Worm (Caenorhabditis elegans) whole organism, L3 larva: ENCODE results near the gene dcaf-13.

Source experiments
- R02D3.7 ChIP-seq: fragments of 150-350 bp; optimal IDR thresholded peaks from 2 replicates; lab custom pipeline; 2014; ENCODE audit warnings: missing biosample characterization, missing genetic modification characterization
- ZK546.5 ChIP-seq: sonication (generic microtip); optimal IDR thresholded peaks from 2 replicates; lab custom pipeline; 2017; ENCODE audit warnings: missing biosample characterization, missing genetic modification characterization
- aly-2 ChIP-seq: fragments of 150-350 bp; optimal IDR thresholded peaks from 2 replicates; lab custom pipeline; 2014; ENCODE audit warnings: missing biosample characterization, missing genetic modification characterization
- ama-1 ChIP-seq: fragments of 150-350 bp; optimal IDR thresholded peaks from 2 replicates; lab custom pipeline; 2018
- ceh-16 ChIP-seq: sonication (generic microtip); optimal IDR thresholded peaks from 2 replicates; lab custom pipeline; 2017; ENCODE audit warnings: missing biosample characterization, missing genetic modification characterization
- ceh-28 ChIP-seq: fragments of 150-350 bp; optimal IDR thresholded peaks from 2 replicates; lab custom pipeline; 2014; ENCODE audit warnings: missing biosample characterization, missing genetic modification reagents, missing genetic modification characterization
- ceh-82 ChIP-seq: fragments of 150-350 bp; optimal IDR thresholded peaks from 2 replicates; lab custom pipeline; 2014; ENCODE audit warnings: missing biosample characterization, missing genetic modification characterization
- ceh-9 ChIP-seq: sonication (generic microtip); optimal IDR thresholded peaks from 2 replicates; lab custom pipeline; 2018; ENCODE audit warnings: missing biosample characterization, missing genetic modification characterization
- daf-12 ChIP-seq: fragments of 150-350 bp; optimal IDR thresholded peaks from 2 replicates; lab custom pipeline; 2014; ENCODE audit warnings: missing biosample characterization, missing genetic modification reagents, missing genetic modification characterization
- egl-27 ChIP-seq: sonication (generic microtip); optimal IDR thresholded peaks from 4 replicates; lab custom pipeline; 2017; ENCODE audit warnings: missing biosample characterization, missing genetic modification reagents, missing genetic modification characterization
- egl-5 ChIP-seq: fragments of 150-350 bp; optimal IDR thresholded peaks from 2 replicates; lab custom pipeline; 2017; ENCODE audit warnings: missing biosample characterization, missing genetic modification reagents, missing genetic modification characterization, inconsistent platforms
- elt-1 ChIP-seq: fragments of 150-350 bp; optimal IDR thresholded peaks from 2 replicates; lab custom pipeline; 2014; ENCODE audit warnings: missing biosample characterization, missing genetic modification characterization
- elt-2 ChIP-seq: sonication (generic microtip); optimal IDR thresholded peaks from 2 replicates; lab custom pipeline; 2016; ENCODE audit warnings: missing genetic modification reagents, mild to moderate bottlenecking, missing genetic modification characterization, missing compliant biosample characterization
- elt-3 ChIP-seq, 3 experiments: fragments of 150-350 bp in 1 of 3; sonication (generic microtip) in 2 of 3; optimal IDR thresholded peaks; 2 replicates in 2 of 3; 4 replicates in 1 of 3; lab custom pipeline; 2014 to 2017; ENCODE audit warnings: missing biosample characterization in 3 of 3, missing genetic modification characterization in 3 of 3
- eor-1 ChIP-seq, 2 experiments: fragments of 150-350 bp; optimal IDR thresholded peaks; 2 replicates each; lab custom pipeline; 2014 to 2018; ENCODE audit warnings: missing biosample characterization in 2 of 2, missing genetic modification characterization in 2 of 2
- fkh-10 ChIP-seq: sonication (generic microtip); optimal IDR thresholded peaks from 2 replicates; lab custom pipeline; 2017; ENCODE audit warnings: missing biosample characterization, missing genetic modification reagents, missing genetic modification characterization
- fkh-2 ChIP-seq: fragments of 150-350 bp; optimal IDR thresholded peaks from 2 replicates; lab custom pipeline; 2014; ENCODE audit warnings: missing biosample characterization, missing genetic modification reagents, missing genetic modification characterization
- fos-1 ChIP-seq: fragments of 150-350 bp; optimal IDR thresholded peaks from 2 replicates; lab custom pipeline; 2014; ENCODE audit warnings: missing biosample characterization, missing genetic modification characterization
- jun-1 ChIP-seq: fragments of 150-350 bp; optimal IDR thresholded peaks from 2 replicates; lab custom pipeline; 2014; ENCODE audit warnings: missing biosample characterization, missing genetic modification reagents, missing genetic modification characterization
- lin-15B ChIP-seq: fragments of 150-350 bp; optimal IDR thresholded peaks from 2 replicates; lab custom pipeline; 2014; ENCODE audit warnings: missing biosample characterization, missing genetic modification characterization
- lin-39 ChIP-seq: fragments of 150-350 bp; optimal IDR thresholded peaks from 2 replicates; lab custom pipeline; 2018; ENCODE audit warnings: missing biosample characterization, missing genetic modification reagents, missing genetic modification characterization
- lsy-12 ChIP-seq: sonication (generic microtip); optimal IDR thresholded peaks from 2 replicates; lab custom pipeline; 2016; ENCODE audit warnings: mild to moderate bottlenecking, missing genetic modification characterization, missing compliant biosample characterization
- mdl-1 ChIP-seq: fragments of 150-350 bp; optimal IDR thresholded peaks from 2 replicates; lab custom pipeline; 2014; ENCODE audit warnings: missing biosample characterization, missing genetic modification characterization
- mml-1 ChIP-seq: fragments of 150-350 bp; sonication (generic microtip); optimal IDR thresholded peaks from 3 replicates; lab custom pipeline; 2014; ENCODE audit warnings: missing biosample characterization, missing genetic modification characterization
- nfya-1 ChIP-seq: sonication (generic microtip); optimal IDR thresholded peaks from 2 replicates; lab custom pipeline; 2017; ENCODE audit warnings: missing genetic modification characterization, mild to moderate bottlenecking, missing compliant biosample characterization, antibody characterized with exemption, moderate library complexity; ENCODE audit not compliant: insufficient read depth
- nhr-11 ChIP-seq: fragments of 150-350 bp; optimal IDR thresholded peaks from 2 replicates; lab custom pipeline; 2014; ENCODE audit warnings: missing biosample characterization, missing genetic modification characterization
- nhr-12 ChIP-seq: fragments of 150-350 bp; optimal IDR thresholded peaks from 2 replicates; lab custom pipeline; 2014; ENCODE audit warnings: missing biosample characterization, missing genetic modification characterization
- nhr-23 ChIP-seq: fragments of 150-350 bp; optimal IDR thresholded peaks from 2 replicates; lab custom pipeline; 2014; ENCODE audit warnings: missing biosample characterization, missing genetic modification reagents, missing genetic modification characterization
- nhr-237 ChIP-seq: fragments of 150-350 bp; optimal IDR thresholded peaks from 2 replicates; lab custom pipeline; 2014; ENCODE audit warnings: missing biosample characterization, missing genetic modification characterization
- nhr-25 ChIP-seq: sonication (generic microtip); optimal IDR thresholded peaks from 2 replicates; lab custom pipeline; 2017; ENCODE audit warnings: missing biosample characterization, missing genetic modification characterization
- nhr-28 ChIP-seq: fragments of 150-350 bp; optimal IDR thresholded peaks from 2 replicates; lab custom pipeline; 2014; ENCODE audit warnings: missing biosample characterization, missing genetic modification characterization
- nhr-43 ChIP-seq: sonication (generic microtip); optimal IDR thresholded peaks from 2 replicates; lab custom pipeline; 2016; ENCODE audit warnings: mild to moderate bottlenecking, missing genetic modification characterization, missing compliant biosample characterization; ENCODE audit not compliant: poor library complexity, severe bottlenecking
- nhr-67 ChIP-seq: fragments of 150-350 bp; optimal IDR thresholded peaks from 2 replicates; lab custom pipeline; 2014; ENCODE audit warnings: missing biosample characterization, missing genetic modification characterization
- nhr-76 ChIP-seq: fragments of 150-350 bp; sonication (generic microtip); optimal IDR thresholded peaks from 5 replicates; lab custom pipeline; 2014; ENCODE audit warnings: missing biosample characterization, missing genetic modification characterization
- pha-4 ChIP-seq: fragments of 150-350 bp; optimal IDR thresholded peaks from 2 replicates; lab custom pipeline; 2014; ENCODE audit warnings: missing biosample characterization, missing genetic modification reagents, missing genetic modification characterization
- pqm-1 ChIP-seq: fragments of 150-350 bp; optimal IDR thresholded peaks from 2 replicates; lab custom pipeline; 2017; ENCODE audit warnings: missing biosample characterization, missing genetic modification characterization, inconsistent platforms
- sea-2 ChIP-seq: fragments of 150-350 bp; sonication (generic microtip); optimal IDR thresholded peaks from 4 replicates; lab custom pipeline; 2014; ENCODE audit warnings: missing biosample characterization, missing genetic modification reagents, missing genetic modification characterization
- tbx-2 ChIP-seq: sonication (generic microtip); optimal IDR thresholded peaks from 2 replicates; lab custom pipeline; 2016; ENCODE audit warnings: mild to moderate bottlenecking, missing genetic modification characterization, missing compliant biosample characterization
- unc-39 ChIP-seq: sonication (generic microtip); optimal IDR thresholded peaks from 4 replicates; lab custom pipeline; 2017; ENCODE audit warnings: missing biosample characterization, missing genetic modification characterization
- unc-62 ChIP-seq: fragments of 150-350 bp; sonication (generic microtip); optimal IDR thresholded peaks from 4 replicates; lab custom pipeline; 2014; ENCODE audit warnings: missing biosample characterization, missing genetic modification reagents, missing genetic modification characterization
- zag-1 ChIP-seq: fragments of 150-350 bp; optimal IDR thresholded peaks from 2 replicates; lab custom pipeline; 2014; ENCODE audit warnings: missing biosample characterization, missing genetic modification characterization
- ztf-11 ChIP-seq: fragments of 150-350 bp; optimal IDR thresholded peaks from 2 replicates; lab custom pipeline; 2014; ENCODE audit warnings: missing biosample characterization, missing genetic modification characterization
- ztf-4 ChIP-seq: fragments of 150-350 bp; optimal IDR thresholded peaks from 2 replicates; lab custom pipeline; 2014; ENCODE audit warnings: missing biosample characterization, missing genetic modification characterization

The dcaf-13 gene

ce11 chrII:4391072-4391471 is 33.6 kb downstream of the dcaf-13 start:
- no peak for TF ChIP-seq elt-3 (tag; optimal IDR thresholded peaks at IDR 0.05; lab: Kevin White, UChicago)
- TF ChIP-seq nhr-237 (tag; lab: Kevin White, UChicago), result no peak
- TF ChIP-seq fkh-2 (tag; lab: Kevin White, UChicago), result no peak
- TF ChIP-seq ZK546.5 (tag; lab: Kevin White, UChicago), result no peak
- no peak for TF ChIP-seq mdl-1 (tag; lab: Kevin White, UChicago)

DNA sequence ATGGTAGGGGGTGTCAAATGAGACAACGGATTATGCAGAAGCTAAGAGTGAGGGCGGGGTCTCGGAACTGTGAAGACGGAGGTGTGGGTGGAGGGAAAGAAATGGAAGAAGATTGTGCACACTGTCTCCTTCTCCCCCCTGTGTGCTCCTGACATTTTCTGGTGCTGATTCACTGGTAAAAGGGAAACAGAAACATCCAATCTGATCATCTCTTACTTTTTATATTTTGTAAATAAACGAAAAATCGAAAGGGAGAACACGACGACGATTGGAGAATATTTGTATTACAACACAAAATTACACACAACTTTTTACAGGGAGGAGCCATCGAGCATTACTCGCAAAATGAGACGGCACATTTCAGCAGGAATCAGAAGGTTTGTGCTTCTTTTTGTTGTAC is 41.4 kb downstream of the dcaf-13 start, which contains the start of gene fkh-6:
Gene fkh-6, minus strand, starts transcription at position 101 of the 400 bp plus-strand sequence.
- TF ChIP-seq lin-39 (tag; lab: Kevin White, UChicago) (no peak), pqm-1 (tag; lab: Kevin White, UChicago) (no peak), nhr-28 (tag; lab: Kevin White, UChicago) (no peak), ZK546.5 (tag; lab: Kevin White, UChicago) (no peak), fkh-10 (GFP tag; lab: Kevin White, UChicago) (no peak), elt-1 (tag; lab: Kevin White, UChicago) (no peak), egl-5 (tag; lab: Kevin White, UChicago) (no peak)

DNA sequence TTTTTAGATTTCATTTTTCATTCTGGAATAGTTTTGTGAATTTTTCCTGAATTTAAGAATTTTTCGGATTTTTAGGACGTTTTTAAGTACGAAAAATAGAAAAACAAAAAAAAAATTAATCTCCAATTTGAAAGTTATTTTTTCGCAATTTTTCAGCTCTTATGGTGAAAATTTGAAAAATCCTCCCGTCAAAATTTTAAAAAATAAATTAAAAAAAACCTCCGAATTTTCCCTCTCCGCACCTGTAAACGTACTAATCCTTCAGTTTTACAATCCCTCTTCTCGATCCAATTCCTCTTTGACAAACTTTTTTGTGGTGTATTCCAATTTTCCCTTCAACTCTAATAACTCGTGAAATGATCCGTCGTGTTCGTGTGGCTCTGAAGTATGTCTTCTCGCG is 46.5 kb downstream of the dcaf-13 start, which contains the start of gene B0286.1:
Gene B0286.1, plus strand, starts transcription at position 301 of the 400 bp plus-strand sequence.
- TF ChIP-seq fkh-2 (tag; lab: Kevin White, UChicago), result no peak
- no peak for TF ChIP-seq ama-1
- TF ChIP-seq R02D3.7 (tag; lab: Kevin White, UChicago), result no peak
- no peak for TF ChIP-seq pha-4
- TF ChIP-seq lin-15B (tag; lab: Kevin White, UChicago), result no peak
- no peak for TF ChIP-seq nhr-28 (tag; lab: Kevin White, UChicago)
- no peak for TF ChIP-seq zag-1 (tag; lab: Kevin White, UChicago)
- no peak for TF ChIP-seq nhr-12
- no peak for TF ChIP-seq lin-39 (tag; lab: Kevin White, UChicago)
- TF ChIP-seq nhr-25 (tag; lab: Kevin White, UChicago), result no peak
- TF ChIP-seq nhr-67 (tag; lab: Kevin White, UChicago), result no peak
- TF ChIP-seq daf-12, result no peak

DNA sequence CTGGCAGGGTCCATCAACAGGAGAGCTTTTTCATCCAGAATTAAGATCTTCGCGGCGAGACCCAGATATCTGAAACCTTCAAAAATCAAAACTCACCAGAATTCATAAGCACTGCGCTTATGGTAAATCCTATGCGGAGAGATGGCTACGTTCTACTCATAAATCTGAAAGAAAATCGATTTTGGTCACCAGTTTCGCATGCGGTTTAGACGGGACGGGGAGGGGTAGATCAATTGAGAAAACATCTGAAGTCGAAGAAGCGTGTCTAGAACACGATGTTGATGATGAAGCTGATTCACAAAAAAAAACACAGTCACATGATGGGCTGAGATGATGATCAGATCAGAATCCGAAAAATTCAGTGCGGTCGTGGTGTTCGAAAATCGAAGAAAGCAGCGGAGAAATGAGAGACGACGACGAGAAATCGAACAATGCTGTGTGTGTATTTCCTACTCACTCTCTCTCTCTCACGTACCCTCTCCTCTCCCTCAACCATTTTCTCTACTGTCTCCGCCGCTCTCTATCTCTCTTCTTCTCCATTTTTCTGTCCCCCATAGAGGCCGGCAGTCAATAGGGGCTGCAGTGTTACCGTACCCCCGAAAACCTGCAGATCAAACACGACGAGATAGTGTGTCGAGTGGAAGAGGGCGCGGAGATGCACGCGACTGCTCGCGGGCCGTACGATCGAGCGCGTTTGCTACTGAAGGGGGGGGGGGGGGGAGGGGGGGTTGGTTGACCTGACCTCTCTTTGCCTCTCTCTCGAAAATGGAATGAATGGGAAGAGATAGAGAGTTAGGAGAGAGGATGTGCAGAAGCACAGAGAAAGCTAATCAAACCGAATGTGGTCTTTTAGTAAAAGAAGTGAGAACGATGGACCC is 48.2 kb downstream of the dcaf-13 start, which contains the start of gene ntl-2:
Gene ntl-2, minus strand, starts transcription at position 171 of the 878 bp plus-strand sequence.
- peak; percentile 83 for TF ChIP-seq R02D3.7 (tag; lab: Kevin White, UChicago)
- peak; percentile 87 for TF ChIP-seq nhr-43 (tag; lab: Kevin White, UChicago)
- TF ChIP-seq aly-2 (tag; lab: Kevin White, UChicago), result no peak
- peak; percentile 80 for TF ChIP-seq egl-27 (tag; lab: Kevin White, UChicago)
- TF ChIP-seq tbx-2 (tag; lab: Kevin White, UChicago), result peak; percentile 78
- TF ChIP-seq ZK546.5 (tag; lab: Kevin White, UChicago), result peak; percentile 97
- TF ChIP-seq unc-62 (GFP tag; lab: Kevin White, UChicago), result peak; percentile 66
- peak; percentile 94 for TF ChIP-seq jun-1
- TF ChIP-seq fos-1, result peak; percentile 64
- TF ChIP-seq unc-39 (tag; lab: Kevin White, UChicago), result no peak
- TF ChIP-seq ceh-28 (tag; lab: Kevin White, UChicago), result peak; percentile 94
- TF ChIP-seq fkh-2 (tag; lab: Kevin White, UChicago), result no peak
- TF ChIP-seq lin-39 (tag; lab: Kevin White, UChicago), result peak; percentile 79
- TF ChIP-seq daf-12, result peak; percentile 29
- TF ChIP-seq elt-2 (tag; lab: Kevin White, UChicago), result peak; percentile 98
- no peak for TF ChIP-seq sea-2 (GFP tag; lab: Kevin White, UChicago)
- TF ChIP-seq nhr-28 (tag; lab: Kevin White, UChicago), result no peak
- no peak for TF ChIP-seq ztf-11
- peak; percentile 94 for TF ChIP-seq nhr-23 (tag; lab: Kevin White, UChicago)
- peak; percentile 69 for TF ChIP-seq elt-1 (tag; lab: Kevin White, UChicago)
- peak; percentile 87 for TF ChIP-seq mdl-1 (tag; lab: Kevin White, UChicago)
- TF ChIP-seq mml-1 (tag; lab: Kevin White, UChicago), result no peak
- no peak for TF ChIP-seq nhr-237 (tag; lab: Kevin White, UChicago)
- peak; percentile 58 for TF ChIP-seq ztf-4 (tag; lab: Kevin White, UChicago)
- no peak for TF ChIP-seq nhr-12
- TF ChIP-seq nhr-11 (tag; lab: Kevin White, UChicago), result peak; percentile 61
- TF ChIP-seq nhr-76, result peak; percentile 44
- TF ChIP-seq lsy-12 (tag; lab: Kevin White, UChicago), result peak; percentile 96
- TF ChIP-seq ceh-82 (tag; lab: Kevin White, UChicago), result peak; percentile 91
- no peak for TF ChIP-seq ceh-9 (tag; lab: Kevin White, UChicago)
- TF ChIP-seq ama-1, result peak; percentile 79
- TF ChIP-seq eor-1 (tag; optimal IDR thresholded peaks at IDR 0.05; lab: Kevin White, UChicago), result no peak
- peak; percentile 99 for TF ChIP-seq nfya-1 (tag; lab: Kevin White, UChicago)
- peak; percentile 97 for TF ChIP-seq nhr-25 (tag; lab: Kevin White, UChicago)
- TF ChIP-seq elt-3 (tag; optimal IDR thresholded peaks at IDR 0.05; lab: Kevin White, UChicago), result peak in 1 of 3 experiments; percentile 23
- TF ChIP-seq ceh-16 (tag; lab: Kevin White, UChicago), result no peak
